Fruit fly (Drosophila melanogaster) whole organism, prepupa: Measurements from ENCODE around the gene 825-Oak.
A peak's percentile ranks its signal among the peaks of the same experiment; 100 is the strongest.

Source experiments
- CG10631 ChIP-seq: fragments of 200-800 bp; sonication (Bioruptor generic); optimal IDR thresholded peaks from 2 replicates; lab custom pipeline; 2016; ENCODE audit warnings: missing biosample characterization, missing genetic modification characterization
- CG10669 ChIP-seq: fragments of 200-800 bp; sonication (Bioruptor generic); optimal IDR thresholded peaks from 3 replicates; lab custom pipeline; 2018; ENCODE audit warnings: missing biosample characterization, mild to moderate bottlenecking, missing genetic modification characterization, moderate library complexity
- CG11294 ChIP-seq: fragments of 200-800 bp; sonication (Bioruptor generic); IDR thresholded peaks from 2 replicates; pipeline ENCODE4 v1.3.6; 2022; ENCODE audit warnings: missing biosample characterization, missing genetic modification characterization
- CG15336 ChIP-seq: fragments of 200-800 bp; sonication (Bioruptor generic); IDR thresholded peaks from 2 replicates; pipeline ENCODE4 v1.3.6; 2022; ENCODE audit warnings: missing biosample characterization, missing genetic modification characterization
- CG1621 ChIP-seq: fragments of 200-800 bp; sonication (Bioruptor generic); optimal IDR thresholded peaks from 3 replicates; lab custom pipeline; 2018; ENCODE audit warnings: missing biosample characterization, mild to moderate bottlenecking, missing genetic modification characterization
- CG3032 ChIP-seq: fragments of 200-800 bp; optimal IDR thresholded peaks from 2 replicates; lab custom pipeline; 2019; ENCODE audit warnings: missing biosample characterization, mild to moderate bottlenecking, missing genetic modification characterization, moderate library complexity
- CG3919 ChIP-seq: fragments of 200-800 bp; sonication (Bioruptor generic); optimal IDR thresholded peaks from 3 replicates; lab custom pipeline; 2016; ENCODE audit warnings: missing biosample characterization, missing genetic modification characterization
- CG6163 ChIP-seq: fragments of 200-800 bp; sonication (Bioruptor generic); IDR thresholded peaks from 3 replicates; pipeline ENCODE4 v1.3.6; 2022; ENCODE audit warnings: missing biosample characterization, missing genetic modification characterization
- CG6792 ChIP-seq: fragments of 200-800 bp; sonication (Bioruptor generic); optimal IDR thresholded peaks from 3 replicates; lab custom pipeline; 2016; ENCODE audit warnings: missing biosample characterization, missing genetic modification characterization
- CG6808 ChIP-seq: fragments of 200-800 bp; sonication (Bioruptor generic); optimal IDR thresholded peaks from 3 replicates; lab custom pipeline; 2017; ENCODE audit warnings: missing biosample characterization, missing genetic modification characterization, mild to moderate bottlenecking, moderate library complexity, missing genetic modification reagents
- CG6854 ChIP-seq: fragments of 200-800 bp; sonication (Bioruptor generic); optimal IDR thresholded peaks from 2 replicates; lab custom pipeline; 2017; ENCODE audit warnings: missing biosample characterization, mild to moderate bottlenecking, missing genetic modification characterization
- CG7368 ChIP-seq: fragments of 200-800 bp; sonication (Bioruptor generic); optimal IDR thresholded peaks from 3 replicates; lab custom pipeline; 2016; ENCODE audit warnings: missing biosample characterization, missing genetic modification characterization
- CG8632 ChIP-seq: fragments of 200-800 bp; sonication (Bioruptor generic); optimal IDR thresholded peaks from 3 replicates; lab custom pipeline; 2016; ENCODE audit warnings: missing biosample characterization, missing genetic modification characterization
- CG9139 ChIP-seq: fragments of 200-800 bp; sonication (Bioruptor generic); optimal IDR thresholded peaks from 3 replicates; lab custom pipeline; 2017; ENCODE audit warnings: missing biosample characterization, mild to moderate bottlenecking, missing genetic modification characterization
- Eip75B ChIP-seq: fragments of 200-800 bp; sonication (Bioruptor generic); optimal IDR thresholded peaks from 3 replicates; lab custom pipeline; 2016; ENCODE audit warnings: missing biosample characterization, missing genetic modification characterization
- Eip78C ChIP-seq: fragments of 200-800 bp; sonication (Bioruptor generic); peaks from one replicate; lab custom pipeline; 2016; ENCODE audit warnings: missing biosample characterization, missing genetic modification characterization
- Ets21C ChIP-seq: fragments of 200-800 bp; sonication (Bioruptor generic); optimal IDR thresholded peaks from 3 replicates; lab custom pipeline; 2016; ENCODE audit warnings: missing biosample characterization, missing genetic modification characterization
- Ets96B ChIP-seq: fragments of 200-800 bp; optimal IDR thresholded peaks from 2 replicates; lab custom pipeline; 2019; ENCODE audit warnings: missing biosample characterization, mild to moderate bottlenecking, missing genetic modification characterization, moderate library complexity
- Hr38 ChIP-seq: sonication (Bioruptor generic); optimal IDR thresholded peaks from 2 replicates; lab custom pipeline; 2016; ENCODE audit warnings: missing biosample characterization, missing genetic modification characterization
- OdsH ChIP-seq: fragments of 200-800 bp; sonication (Bioruptor generic); optimal IDR thresholded peaks from 3 replicates; lab custom pipeline; 2016; ENCODE audit warnings: missing biosample characterization, missing genetic modification characterization
- Sox102F ChIP-seq: fragments of 200-800 bp; sonication (Bioruptor generic); optimal IDR thresholded peaks from 2 replicates; lab custom pipeline; 2016; ENCODE audit warnings: missing biosample characterization, mild to moderate bottlenecking, missing genetic modification characterization
- Sox15 ChIP-seq: fragments of 200-800 bp; sonication (Bioruptor generic); optimal IDR thresholded peaks from 3 replicates; lab custom pipeline; 2016; ENCODE audit warnings: missing biosample characterization, missing genetic modification characterization
- achi ChIP-seq: fragments of 200-800 bp; sonication (Bioruptor generic); optimal IDR thresholded peaks from 3 replicates; lab custom pipeline; 2016; ENCODE audit warnings: missing biosample characterization, missing genetic modification characterization
- cyc ChIP-seq: fragments of 200-800 bp; sonication (Bioruptor generic); optimal IDR thresholded peaks from 3 replicates; lab custom pipeline; 2016; ENCODE audit warnings: missing biosample characterization, missing genetic modification characterization
- dac ChIP-seq: fragments of 200-800 bp; sonication (Bioruptor generic); optimal IDR thresholded peaks from 2 replicates; lab custom pipeline; 2017; ENCODE audit warnings: missing biosample characterization, mild to moderate bottlenecking, missing genetic modification characterization
- eg ChIP-seq: fragments of 200-800 bp; sonication (Bioruptor generic); IDR thresholded peaks from 3 replicates; pipeline ENCODE4 v1.3.6; 2022; ENCODE audit warnings: missing biosample characterization, missing genetic modification characterization
- esn ChIP-seq: fragments of 200-800 bp; sonication (Bioruptor generic); optimal IDR thresholded peaks from 2 replicates; lab custom pipeline; 2016; ENCODE audit warnings: missing biosample characterization, mild to moderate bottlenecking, missing genetic modification characterization, moderate library complexity
- fd59A ChIP-seq: fragments of 200-800 bp; sonication (Bioruptor generic); optimal IDR thresholded peaks from 2 replicates; lab custom pipeline; 2017; ENCODE audit warnings: missing biosample characterization, mild to moderate bottlenecking, missing genetic modification characterization, missing genetic modification reagents
- lz ChIP-seq: fragments of 200-800 bp; sonication (Bioruptor generic); optimal IDR thresholded peaks from 3 replicates; lab custom pipeline; 2016; ENCODE audit warnings: missing biosample characterization, missing genetic modification characterization
- pdm3 ChIP-seq: fragments of 200-800 bp; sonication (Bioruptor generic); optimal IDR thresholded peaks from 3 replicates; lab custom pipeline; 2016; ENCODE audit warnings: missing biosample characterization, missing genetic modification characterization
- spab ChIP-seq: fragments of 200-800 bp; sonication (Bioruptor generic); optimal IDR thresholded peaks from 2 replicates; lab custom pipeline; 2017; ENCODE audit warnings: missing biosample characterization, mild to moderate bottlenecking, missing genetic modification characterization, missing genetic modification reagents
- ss ChIP-seq, 2 experiments: fragments of 200-800 bp; sonication (Bioruptor generic); optimal IDR thresholded peaks; 2 replicates in 1 of 2; 3 replicates in 1 of 2; lab custom pipeline; 2017 to 2018; ENCODE audit warnings: mild to moderate bottlenecking in 2 of 2, missing biosample characterization in 2 of 2, missing genetic modification characterization in 2 of 2, moderate library complexity in 1 of 2
- svp ChIP-seq: fragments of 200-800 bp; sonication (Bioruptor generic); peaks from one replicate; lab custom pipeline; 2016; ENCODE audit warnings: missing biosample characterization, missing genetic modification characterization
- topi ChIP-seq: fragments of 200-800 bp; sonication (Bioruptor generic); optimal IDR thresholded peaks from 3 replicates; lab custom pipeline; 2016; ENCODE audit warnings: missing biosample characterization, missing genetic modification characterization
- vri ChIP-seq: fragments of 200-800 bp; sonication (Bioruptor generic); optimal IDR thresholded peaks from 3 replicates; lab custom pipeline; 2016; ENCODE audit warnings: missing biosample characterization, mild to moderate bottlenecking, missing genetic modification characterization

Gene 825-Oak

DNA sequence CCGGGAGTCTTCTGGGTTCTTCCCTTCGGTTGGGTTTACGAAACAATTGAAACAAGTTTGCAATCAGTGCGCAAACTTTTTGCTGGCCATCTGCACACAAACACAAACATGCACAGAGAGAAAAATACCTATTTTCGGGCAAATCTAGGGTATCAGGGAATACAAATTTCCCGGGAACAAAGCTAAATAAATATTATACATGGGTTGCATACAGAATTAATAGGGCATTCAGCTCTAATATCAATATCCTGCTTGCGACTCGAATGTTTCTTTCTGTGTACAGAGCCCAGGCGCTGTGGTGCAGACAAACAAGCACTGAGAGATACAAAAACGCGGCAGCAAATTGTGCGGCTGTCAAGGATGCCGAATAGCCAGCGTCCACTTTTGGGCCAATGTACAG is 27.9 kb downstream of the 825-Oak start (continued):
- TF ChIP-seq Ets21C (GFP tag; lab: Kevin White, UChicago) (peak; percentile 2), ss (GFP tag; optimal IDR thresholded peaks at IDR 0.05; lab: Kevin White, UChicago) (no peak), eg (0 out of 3 replicates have a peak, but pooled peaks have one; percentile 27), Sox102F (GFP tag; lab: Kevin White, UChicago) (peak; percentile 4), Eip75B (GFP tag; lab: Kevin White, UChicago) (no peak), cyc (GFP tag; lab: Kevin White, UChicago) (peak; percentile 46), Hr38 (no peak)

DNA sequence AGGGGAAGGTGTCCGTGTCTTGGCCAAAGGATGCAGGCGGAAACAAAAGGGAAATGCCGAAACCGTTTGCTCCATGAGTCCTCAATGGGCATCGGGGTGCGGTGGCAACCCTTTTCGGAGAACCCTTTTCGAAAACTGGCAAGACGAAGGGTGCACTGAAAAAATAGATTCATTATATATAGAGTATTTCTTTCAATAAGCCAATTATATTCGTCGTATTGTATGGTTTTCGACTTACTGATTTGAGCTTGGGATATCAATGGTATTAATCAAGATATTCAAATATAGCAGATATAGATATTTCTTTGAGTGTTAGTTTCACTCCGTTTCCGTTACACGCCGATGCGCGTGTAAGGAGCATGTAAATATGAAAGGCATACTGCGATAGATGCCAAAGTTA is 29.8 kb downstream of the 825-Oak start:
- TF ChIP-seq OdsH (GFP tag; lab: Kevin White, UChicago), result peak; percentile 13
- TF ChIP-seq spab, result peak; percentile 11
- TF ChIP-seq CG6163 (GFP tag; lab: Robert Waterston, UW), result peak; percentile 61; the same call in 1 of the 3 replicates
- TF ChIP-seq CG9139 (GFP tag; lab: Kevin White, UChicago), result no peak
- no peak for TF ChIP-seq esn (GFP tag; lab: Kevin White, UChicago)
- TF ChIP-seq CG3919 (GFP tag; lab: Kevin White, UChicago), result peak; percentile 12
- peak; percentile 23 for TF ChIP-seq topi (GFP tag; lab: Kevin White, UChicago)
- TF ChIP-seq pdm3 (GFP tag; lab: Kevin White, UChicago), result no peak
- peak; percentile 7 for TF ChIP-seq CG10631 (GFP tag; lab: Kevin White, UChicago)
- TF ChIP-seq Ets96B (tag; lab: Kevin White, UChicago), result peak; percentile 16
- no peak for TF ChIP-seq CG11294 (GFP tag; lab: Robert Waterston, UW)
- TF ChIP-seq Eip78C (GFP tag; lab: Kevin White, UChicago), result peak; percentile 72
- TF ChIP-seq CG7368 (GFP tag; lab: Kevin White, UChicago), result no peak
- TF ChIP-seq Sox102F (GFP tag; lab: Kevin White, UChicago), result no peak
- TF ChIP-seq Sox15 (GFP tag; lab: Kevin White, UChicago), result no peak
- peak; percentile 0 for TF ChIP-seq CG6792 (GFP tag; lab: Kevin White, UChicago)
- TF ChIP-seq svp, result peak; percentile 65
- TF ChIP-seq vri (GFP tag; lab: Kevin White, UChicago), result no peak
- TF ChIP-seq ss (GFP tag; optimal IDR thresholded peaks at IDR 0.05; lab: Kevin White, UChicago), result peak in 1 of 2 experiments; percentile 5
- TF ChIP-seq CG3032 (tag; lab: Kevin White, UChicago), result no peak
- TF ChIP-seq CG15336 (GFP tag; lab: Robert Waterston, UW), result no peak
- peak; percentile 11 for TF ChIP-seq CG8632 (GFP tag; lab: Kevin White, UChicago)
- TF ChIP-seq lz (GFP tag; lab: Kevin White, UChicago), result peak; percentile 10
- peak; percentile 13 for TF ChIP-seq achi (GFP tag; lab: Kevin White, UChicago)
- peak; percentile 36 for TF ChIP-seq CG10669 (GFP tag; lab: Kevin White, UChicago)
- TF ChIP-seq CG6808 (GFP tag; lab: Kevin White, UChicago), result no peak
- no peak for TF ChIP-seq CG6854 (GFP tag; lab: Kevin White, UChicago)
- TF ChIP-seq fd59A (GFP tag; lab: Kevin White, UChicago), result no peak
- peak; percentile 10 for TF ChIP-seq Eip75B (GFP tag; lab: Kevin White, UChicago)
- no peak for TF ChIP-seq CG1621 (tag; lab: Kevin White, UChicago)
- no peak for TF ChIP-seq dac (GFP tag; lab: Kevin White, UChicago)
